Worm (Caenorhabditis elegans) whole organism, L4 larva: Measurements from ENCODE around the gene clec-173.

Experiments
- F10B5.3 ChIP-seq: sonication (generic microtip); optimal IDR thresholded peaks from 2 replicates; lab custom pipeline; 2016; ENCODE audit warnings: mild to moderate bottlenecking, missing genetic modification characterization, missing compliant biosample characterization
- F26F4.8 ChIP-seq: fragments of 200-800 bp; sonication (Bioruptor generic); conservative IDR thresholded peaks from 2 replicates; pipeline ENCODE4 v1.3.6; 2022; ENCODE audit warnings: missing genetic modification characterization, missing compliant biosample characterization
- F37D6.2 ChIP-seq: sonication (generic microtip); optimal IDR thresholded peaks from 2 replicates; lab custom pipeline; 2016; ENCODE audit warnings: mild to moderate bottlenecking, missing genetic modification characterization, missing compliant biosample characterization
- F49E8.2 ChIP-seq: sonication (generic microtip); optimal IDR thresholded peaks from 2 replicates; lab custom pipeline; 2016; ENCODE audit warnings: missing compliant biosample characterization, mild to moderate bottlenecking, missing genetic modification characterization, borderline replicate concordance
- T26A8.4 ChIP-seq: fragments of 200-800 bp; sonication (Bioruptor generic); IDR thresholded peaks from 2 replicates; pipeline ENCODE4 v1.3.6; 2022; ENCODE audit warnings: missing genetic modification characterization, missing compliant biosample characterization
- Y105C5A.15 ChIP-seq: fragments of 200-800 bp; sonication (Bioruptor generic); IDR thresholded peaks from 2 replicates; pipeline ENCODE4 v1.3.6; 2022; ENCODE audit warnings: missing genetic modification characterization, missing compliant biosample characterization
- aly-2 ChIP-seq: sonication (generic microtip); optimal IDR thresholded peaks from 2 replicates; lab custom pipeline; 2018; ENCODE audit warnings: missing biosample characterization, missing genetic modification characterization
- arid-1 ChIP-seq: fragments of 200-800 bp; sonication (Bioruptor generic); conservative IDR thresholded peaks from 2 replicates; pipeline ENCODE4 v1.3.6; 2022; ENCODE audit warnings: missing genetic modification reagents, missing genetic modification characterization, missing compliant biosample characterization
- attf-4 ChIP-seq: sonication (generic microtip); optimal IDR thresholded peaks from 3 replicates; lab custom pipeline; 2017; ENCODE audit warnings: missing biosample characterization, missing genetic modification characterization
- ceh-20 ChIP-seq: fragments of 200-800 bp; sonication (Bioruptor generic); IDR thresholded peaks from 2 replicates; pipeline ENCODE4 v1.3.6; 2022; ENCODE audit warnings: missing genetic modification reagents, missing genetic modification characterization, missing compliant biosample characterization
- ceh-32 ChIP-seq: sonication (generic microtip); optimal IDR thresholded peaks from 2 replicates; lab custom pipeline; 2016; ENCODE audit warnings: mild to moderate bottlenecking, missing genetic modification characterization, missing compliant biosample characterization; ENCODE audit not compliant: poor library complexity
- ceh-62 ChIP-seq: sonication (generic microtip); optimal IDR thresholded peaks from 2 replicates; lab custom pipeline; 2017; ENCODE audit warnings: missing biosample characterization, missing genetic modification characterization
- ceh-82 ChIP-seq: sonication (generic microtip); optimal IDR thresholded peaks from 2 replicates; lab custom pipeline; 2017; ENCODE audit warnings: missing biosample characterization, missing genetic modification characterization
- ces-1 ChIP-seq: fragments of 150-350 bp; sonication (generic microtip); optimal IDR thresholded peaks from 4 replicates; lab custom pipeline; 2014; ENCODE audit warnings: missing biosample characterization, missing genetic modification reagents, missing genetic modification characterization
- cey-2 ChIP-seq: sonication (generic microtip); optimal IDR thresholded peaks from 3 replicates; lab custom pipeline; 2017; ENCODE audit warnings: missing genetic modification characterization, mild to moderate bottlenecking, missing compliant biosample characterization, antibody characterized with exemption, borderline replicate concordance; ENCODE audit not compliant: insufficient read depth
- daf-16 ChIP-seq, 3 experiments: sonication (generic microtip); optimal IDR thresholded peaks; 2 replicates each; lab custom pipeline; 2016 to 2017; ENCODE audit warnings: missing genetic modification characterization in 3 of 3, missing genetic modification reagents in 3 of 3, mild to moderate bottlenecking in 2 of 3, missing compliant biosample characterization in 2 of 3, missing biosample characterization in 1 of 3, moderate library complexity in 1 of 3
- daf-19 ChIP-seq: fragments of 200-800 bp; sonication (Bioruptor generic); conservative IDR thresholded peaks from 2 replicates; pipeline ENCODE4 v1.3.6; 2022; ENCODE audit warnings: missing genetic modification characterization, missing compliant biosample characterization
- dmd-8 ChIP-seq: fragments of 200-800 bp; sonication (Bioruptor generic); IDR thresholded peaks from 2 replicates; pipeline ENCODE4 v1.3.6; 2022; ENCODE audit warnings: missing genetic modification characterization, missing compliant biosample characterization
- dpl-1 ChIP-seq: fragments of 150-350 bp; optimal IDR thresholded peaks from 2 replicates; lab custom pipeline; 2014; ENCODE audit warnings: missing biosample characterization, missing genetic modification reagents, missing genetic modification characterization
- duxl-1 ChIP-seq: sonication (generic microtip); optimal IDR thresholded peaks from 2 replicates; lab custom pipeline; 2016; ENCODE audit warnings: mild to moderate bottlenecking, missing genetic modification characterization, moderate library complexity, missing compliant biosample characterization; ENCODE audit not compliant: poor library complexity
- fos-1 ChIP-seq: fragments of 150-350 bp; optimal IDR thresholded peaks from 2 replicates; lab custom pipeline; 2014; ENCODE audit warnings: missing biosample characterization, missing genetic modification characterization
- gei-8 ChIP-seq: fragments of 200-800 bp; sonication (Bioruptor generic); optimal IDR thresholded peaks from 2 replicates; lab custom pipeline; 2018; ENCODE audit warnings: mild to moderate bottlenecking, missing genetic modification characterization, missing compliant biosample characterization
- hlh-11 ChIP-seq: fragments of 200-800 bp; sonication (Bioruptor generic); optimal IDR thresholded peaks from 2 replicates; lab custom pipeline; 2018; ENCODE audit warnings: mild to moderate bottlenecking, missing genetic modification characterization, missing compliant biosample characterization
- hmg-1.1 ChIP-seq: fragments of 200-800 bp; sonication (Bioruptor generic); IDR thresholded peaks from 2 replicates; pipeline ENCODE4 v1.3.6; 2022; ENCODE audit warnings: missing genetic modification reagents, missing genetic modification characterization, missing compliant biosample characterization
- jun-1 ChIP-seq: fragments of 150-350 bp; optimal IDR thresholded peaks from 2 replicates; lab custom pipeline; 2014; ENCODE audit warnings: missing biosample characterization, missing genetic modification reagents, missing genetic modification characterization
- lim-7 ChIP-seq: fragments of 200-800 bp; sonication (Bioruptor generic); IDR thresholded peaks from 2 replicates; pipeline ENCODE4 v1.3.6; 2022; ENCODE audit warnings: missing genetic modification characterization, missing compliant biosample characterization
- lin-13 ChIP-seq: fragments of 150-350 bp; optimal IDR thresholded peaks from 2 replicates; lab custom pipeline; 2014; ENCODE audit warnings: missing biosample characterization, missing genetic modification reagents, missing genetic modification characterization
- lin-29 ChIP-seq: fragments of 200-800 bp; sonication (Bioruptor generic); IDR thresholded peaks from 2 replicates; pipeline ENCODE4 v1.3.6; 2022; ENCODE audit warnings: missing genetic modification reagents, missing genetic modification characterization, missing compliant biosample characterization
- lin-38 ChIP-seq: fragments of 200-800 bp; sonication (Bioruptor generic); IDR thresholded peaks from 2 replicates; pipeline ENCODE4 v1.3.6; 2022; ENCODE audit warnings: missing genetic modification reagents, missing genetic modification characterization, missing compliant biosample characterization
- madf-9 ChIP-seq: fragments of 200-800 bp; sonication (Bioruptor generic); conservative IDR thresholded peaks from 2 replicates; pipeline ENCODE4 v1.3.6; 2022; ENCODE audit warnings: missing genetic modification reagents, missing genetic modification characterization, missing compliant biosample characterization
- mdt-29 ChIP-seq: fragments of 200-800 bp; sonication (Bioruptor generic); IDR thresholded peaks from 2 replicates; pipeline ENCODE4 v1.3.6; 2022; ENCODE audit warnings: missing genetic modification reagents, missing genetic modification characterization, missing compliant biosample characterization
- mxl-3 ChIP-seq: fragments of 200-800 bp; sonication (Bioruptor generic); optimal IDR thresholded peaks from 2 replicates; lab custom pipeline; 2018; ENCODE audit warnings: mild to moderate bottlenecking, missing genetic modification characterization, missing compliant biosample characterization
- nhr-10 ChIP-seq: fragments of 150-350 bp; optimal IDR thresholded peaks from 2 replicates; lab custom pipeline; 2014; ENCODE audit warnings: missing biosample characterization, missing genetic modification characterization
- nhr-102 ChIP-seq: sonication (generic microtip); optimal IDR thresholded peaks from 2 replicates; lab custom pipeline; 2016; ENCODE audit warnings: mild to moderate bottlenecking, missing genetic modification characterization, moderate library complexity, missing compliant biosample characterization
- nhr-11 ChIP-seq: fragments of 150-350 bp; optimal IDR thresholded peaks from 2 replicates; lab custom pipeline; 2014; ENCODE audit warnings: missing biosample characterization, missing genetic modification characterization
- nhr-25 ChIP-seq: sonication (generic microtip); optimal IDR thresholded peaks from 2 replicates; lab custom pipeline; 2017; ENCODE audit warnings: missing genetic modification characterization, mild to moderate bottlenecking, missing compliant biosample characterization, antibody characterized with exemption, moderate library complexity, borderline replicate concordance; ENCODE audit not compliant: insufficient read depth
- nhr-41 ChIP-seq: fragments of 200-800 bp; sonication (Bioruptor generic); IDR thresholded peaks from 2 replicates; pipeline ENCODE4 v1.3.6; 2022; ENCODE audit warnings: missing genetic modification reagents, missing genetic modification characterization, missing compliant biosample characterization
- nhr-42 ChIP-seq: fragments of 200-800 bp; sonication (Bioruptor generic); IDR thresholded peaks from 2 replicates; pipeline ENCODE4 v1.3.6; 2022; ENCODE audit warnings: missing genetic modification characterization, missing compliant biosample characterization
- nhr-77 ChIP-seq: fragments of 150-350 bp; optimal IDR thresholded peaks from 2 replicates; lab custom pipeline; 2014; ENCODE audit warnings: missing biosample characterization, missing genetic modification characterization
- pqm-1 ChIP-seq: sonication (generic microtip); optimal IDR thresholded peaks from 2 replicates; lab custom pipeline; 2017; ENCODE audit warnings: missing biosample characterization, missing genetic modification characterization
- rbr-2 ChIP-seq: sonication (generic microtip); optimal IDR thresholded peaks from 2 replicates; lab custom pipeline; 2016; ENCODE audit warnings: missing genotype, missing genetic modification characterization, missing compliant biosample characterization
- saeg-2 ChIP-seq: fragments of 200-800 bp; sonication (Bioruptor generic); IDR thresholded peaks from 2 replicates; pipeline ENCODE4 v1.3.6; 2022; ENCODE audit warnings: missing genetic modification reagents, missing genetic modification characterization, missing compliant biosample characterization
- set-16 ChIP-seq: fragments of 200-800 bp; sonication (Bioruptor generic); IDR thresholded peaks from 2 replicates; pipeline ENCODE4 v1.3.6; 2022; ENCODE audit warnings: missing genetic modification reagents, missing genetic modification characterization, missing compliant biosample characterization
- skn-1 ChIP-seq: fragments of 150-350 bp; optimal IDR thresholded peaks from 2 replicates; lab custom pipeline; 2014; ENCODE audit warnings: missing biosample characterization, missing genetic modification characterization
- snpc-1.2 ChIP-seq: fragments of 200-800 bp; sonication (Bioruptor generic); IDR thresholded peaks from 2 replicates; pipeline ENCODE4 v1.3.6; 2022; ENCODE audit warnings: missing genetic modification reagents, missing genetic modification characterization, missing compliant biosample characterization
- snpc-4 ChIP-seq: fragments of 150-350 bp; optimal IDR thresholded peaks from 2 replicates; lab custom pipeline; 2014; ENCODE audit warnings: missing biosample characterization, missing genetic modification characterization
- spr-3 ChIP-seq: fragments of 200-800 bp; sonication (Bioruptor generic); optimal IDR thresholded peaks from 2 replicates; lab custom pipeline; 2018; ENCODE audit warnings: mild to moderate bottlenecking, missing genetic modification characterization, missing compliant biosample characterization
- zip-11 ChIP-seq: fragments of 200-800 bp; sonication (Bioruptor generic); IDR thresholded peaks from 2 replicates; pipeline ENCODE4 v1.3.6; 2022; ENCODE audit warnings: missing genetic modification characterization, missing compliant biosample characterization
- ztf-7 ChIP-seq: fragments of 150-350 bp; optimal IDR thresholded peaks from 2 replicates; lab custom pipeline; 2014; ENCODE audit warnings: missing biosample characterization, missing genetic modification characterization

clec-173 gene

DNA sequence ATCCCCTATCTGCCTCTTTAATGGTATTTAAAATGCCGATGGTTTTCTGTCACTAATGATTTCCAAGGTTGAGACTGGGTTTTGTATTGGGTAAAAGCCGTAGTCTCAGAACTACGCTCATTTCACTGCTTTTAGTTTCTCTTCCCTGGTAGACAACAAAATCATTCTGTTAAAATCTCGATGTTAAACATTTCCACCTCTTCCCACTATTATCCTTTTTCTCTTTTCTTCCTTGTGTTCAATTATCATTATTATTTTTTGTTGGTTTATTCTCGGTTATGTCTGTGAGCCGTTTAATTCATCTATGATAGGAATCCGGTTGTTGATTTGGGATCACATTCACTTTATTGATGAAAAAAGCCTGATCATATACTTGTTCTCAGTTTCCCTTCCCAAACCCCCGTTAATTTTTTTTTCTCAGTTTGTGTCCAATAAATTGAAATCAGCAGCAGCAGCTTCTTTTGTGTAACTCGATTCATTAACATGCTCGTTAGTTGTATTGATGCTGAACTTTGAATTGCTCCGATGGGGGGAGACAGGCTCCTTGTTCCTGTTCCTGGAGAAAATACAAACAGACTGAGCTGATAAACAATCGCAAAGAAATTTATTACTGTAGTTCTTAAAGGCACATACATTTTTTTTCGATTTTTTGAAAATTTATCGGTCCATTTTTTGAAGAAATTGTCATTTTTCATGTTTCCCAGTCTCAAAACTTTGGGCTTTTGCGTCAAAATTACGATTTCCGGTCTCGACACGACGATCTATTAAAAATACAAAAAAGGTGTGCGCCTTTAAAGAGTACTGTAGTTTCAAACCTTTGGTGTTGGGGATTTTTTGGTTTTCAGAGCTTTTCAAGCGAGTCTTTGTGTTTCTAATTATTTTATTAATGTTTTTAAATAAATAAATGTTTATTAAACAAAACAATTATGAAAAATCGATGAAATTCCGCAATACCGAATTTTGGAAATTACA, 29.4 kb upstream of the clec-173 start (continued):
- TF ChIP-seq snpc-1.2, result no peak
- TF ChIP-seq F26F4.8 (GFP tag; lab: Robert Waterston, UW), result no peak
- TF ChIP-seq cey-2 (tag; lab: Kevin White, UChicago), result no peak
- TF ChIP-seq hmg-1.1 (GFP tag; lab: Robert Waterston, UW), result no peak
- no peak for TF ChIP-seq nhr-42 (GFP tag; lab: Robert Waterston, UW)
- TF ChIP-seq snpc-4 (tag; lab: Kevin White, UChicago), result no peak
- TF ChIP-seq F37D6.2 (tag; lab: Kevin White, UChicago), result no peak
- TF ChIP-seq nhr-25 (tag; lab: Kevin White, UChicago), result no peak
- TF ChIP-seq ceh-62 (tag; lab: Kevin White, UChicago), result no peak
- no peak for TF ChIP-seq duxl-1
- TF ChIP-seq saeg-2 (GFP tag; lab: Robert Waterston, UW), result no peak
- no peak for TF ChIP-seq daf-19 (GFP tag; lab: Robert Waterston, UW)
- TF ChIP-seq skn-1, result no peak
- no peak for TF ChIP-seq lin-29 (GFP tag; lab: Robert Waterston, UW)
- TF ChIP-seq mdt-29 (GFP tag; lab: Robert Waterston, UW), result no peak
- peak; percentile 62 for TF ChIP-seq F49E8.2
- no peak for TF ChIP-seq dmd-8
- no peak for TF ChIP-seq rbr-2
- no peak for TF ChIP-seq nhr-102 (tag; lab: Kevin White, UChicago)
- no peak for TF ChIP-seq dpl-1 (GFP tag; lab: Kevin White, UChicago)
- no peak for TF ChIP-seq lin-13
- no peak for TF ChIP-seq set-16 (GFP tag; lab: Robert Waterston, UW)
- no peak for TF ChIP-seq ces-1
- TF ChIP-seq ceh-20 (GFP tag; lab: Robert Waterston, UW), result no peak
- TF ChIP-seq T26A8.4, result no peak
- no peak for TF ChIP-seq pqm-1 (tag; lab: Kevin White, UChicago)
- TF ChIP-seq F10B5.3 (tag; lab: Kevin White, UChicago), result no peak
- TF ChIP-seq nhr-77 (tag; lab: Kevin White, UChicago), result no peak
- no peak for TF ChIP-seq nhr-10 (tag; lab: Kevin White, UChicago)
- no peak for TF ChIP-seq ceh-32
- TF ChIP-seq fos-1 (tag; lab: Kevin White, UChicago), result no peak
- no peak for TF ChIP-seq spr-3 (GFP tag; lab: Kevin White, UChicago)
- TF ChIP-seq nhr-11, result no peak
- TF ChIP-seq zip-11 (GFP tag; lab: Robert Waterston, UW), result no peak
- TF ChIP-seq daf-16 (GFP tag; optimal IDR thresholded peaks at IDR 0.05; lab: Kevin White, UChicago), result no peak
- peak; percentile 31 for TF ChIP-seq daf-16 (tag; optimal IDR thresholded peaks at IDR 0.05; lab: Kevin White, UChicago)
- no peak for TF ChIP-seq madf-9
- no peak for TF ChIP-seq Y105C5A.15
- no peak for TF ChIP-seq hlh-11 (tag; lab: Kevin White, UChicago)
- no peak for TF ChIP-seq gei-8
- peak; percentile 65 for TF ChIP-seq arid-1 (GFP tag; lab: Robert Waterston, UW)
- no peak for TF ChIP-seq ztf-7
- TF ChIP-seq lim-7 (GFP tag; lab: Robert Waterston, UW), result no peak
- peak; percentile 74 for TF ChIP-seq lin-38 (GFP tag; lab: Robert Waterston, UW)
- TF ChIP-seq ceh-82 (tag; lab: Kevin White, UChicago), result no peak
- TF ChIP-seq mxl-3, result no peak
- no peak for TF ChIP-seq aly-2 (tag; lab: Kevin White, UChicago)
- no peak for TF ChIP-seq attf-4 (tag; lab: Kevin White, UChicago)
- no peak for TF ChIP-seq jun-1 (tag; lab: Kevin White, UChicago)
- no peak for TF ChIP-seq nhr-41 (GFP tag; lab: Robert Waterston, UW)
